Fruit fly (Drosophila melanogaster) whole organism: ENCODE data around the gene Rca1.

Experiments
- CG8478 ChIP-seq: fragments of >200 bp; optimal IDR thresholded peaks from 2 replicates; lab custom pipeline; 2018; ENCODE audit warnings: inconsistent platforms
- Dll ChIP-seq: fragments of >200 bp; optimal IDR thresholded peaks from 2 replicates; lab custom pipeline; 2017
- EcR ChIP-seq, 2 experiments: fragments of >200 bp; optimal IDR thresholded peaks; 2 replicates each; lab custom pipeline; 2017; ENCODE audit warnings: missing biosample characterization in 2 of 2, missing genetic modification characterization in 2 of 2, missing genetic modification reagents in 2 of 2
- pan ChIP-seq: fragments of >200 bp; optimal IDR thresholded peaks from 2 replicates; lab custom pipeline; 2017
- psq ChIP-seq: fragments of >200 bp; optimal IDR thresholded peaks from 2 replicates; lab custom pipeline; 2017
- usp ChIP-seq: fragments of >200 bp; optimal IDR thresholded peaks from 2 replicates; lab custom pipeline; 2017; ENCODE audit warnings: missing biosample characterization, missing genetic modification characterization, mixed read lengths

The Rca1 gene

DNA sequence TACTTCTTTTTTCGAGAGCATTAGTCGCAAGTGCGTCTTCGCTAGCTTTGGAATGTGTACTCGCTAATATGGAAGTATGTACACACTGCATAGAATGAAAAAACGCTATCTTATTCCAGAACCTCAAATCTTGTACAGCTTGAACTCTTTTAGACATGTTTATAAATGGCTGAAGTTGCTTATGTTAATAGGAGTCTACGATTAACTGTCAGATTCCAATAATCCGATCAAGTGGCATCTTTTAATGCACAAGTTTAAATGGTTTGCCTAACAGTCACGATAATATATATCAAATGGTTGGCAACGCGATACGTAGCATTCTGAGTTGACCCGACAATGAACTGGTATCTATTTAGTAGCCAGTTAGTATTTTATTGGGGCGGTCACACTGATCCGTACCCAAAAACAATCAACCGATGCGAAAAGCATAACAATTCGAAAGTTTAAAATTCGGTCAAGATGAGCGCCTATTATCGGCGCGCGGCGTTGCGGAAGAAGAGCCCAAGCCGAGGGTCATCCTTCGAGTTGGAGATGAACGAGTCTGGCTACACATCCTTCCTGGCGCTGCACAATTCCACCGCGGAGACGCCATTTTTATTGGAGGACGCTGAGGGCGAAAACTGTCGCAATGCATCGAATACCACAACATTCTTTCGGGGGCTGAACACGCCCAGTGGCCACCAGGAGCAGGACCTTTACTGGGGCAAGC, at the start of gene Rca1:
TSS of gene Rca1 (plus strand) at position 353 of the 709 bp plus-strand sequence.
- TF ChIP-seq psq (no peak), pan (lab: Kevin White, UChicago) (no peak)

DNA sequence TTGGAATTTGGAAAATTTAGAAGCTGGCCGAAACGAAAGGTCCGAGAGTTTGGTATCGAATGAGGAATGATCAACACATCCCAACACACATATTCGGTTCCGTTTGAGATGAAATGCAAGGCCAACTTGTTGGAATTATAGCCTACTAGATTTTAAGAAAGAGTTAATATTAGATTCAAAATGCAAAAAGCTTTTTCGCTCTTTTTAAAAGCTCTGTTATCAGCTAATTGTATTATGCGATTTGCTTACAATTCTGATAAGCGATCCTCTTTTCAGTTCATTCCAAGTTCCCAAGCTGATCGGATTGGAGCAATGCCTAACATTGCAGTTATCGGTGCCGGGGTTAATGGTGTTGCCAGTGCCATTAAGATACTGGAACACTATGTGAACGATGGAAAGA, 49.4 kb upstream of the Rca1 start, which contains the start of the genes CG17377 and Daao2:
TSS of gene CG17377 (minus strand) at position 101 of the 400 bp plus-strand sequence.
TSS of gene Daao2 (plus strand) at position 272 of the 400 bp plus-strand sequence.
- TF ChIP-seq Dll (lab: Kevin White, UChicago), result no peak

DNA sequence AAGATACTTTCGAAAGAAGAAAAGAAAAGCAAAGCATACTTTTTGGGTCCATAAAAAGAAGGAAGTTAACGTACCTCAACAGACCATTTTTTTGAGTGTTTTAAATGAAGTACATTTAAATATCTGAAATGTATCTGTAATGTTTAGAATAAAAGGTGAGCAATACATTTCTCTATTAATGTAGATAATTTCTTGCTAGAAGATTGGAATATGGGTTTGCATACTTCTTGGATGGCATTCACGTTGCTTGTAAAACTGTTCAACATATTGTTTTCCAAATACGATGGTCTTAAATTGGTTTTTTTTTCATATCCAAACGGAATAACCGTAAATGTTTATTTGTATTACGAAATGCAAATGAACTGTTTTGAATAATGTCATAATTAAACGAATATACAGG, 46.3 kb upstream of the Rca1 start, which contains the start of gene CG17375:
TSS of gene CG17375 (minus strand) at position 10 of the 400 bp plus-strand sequence.
- TF ChIP-seq pan (lab: Kevin White, UChicago), result no peak
- no peak for TF ChIP-seq usp (GFP tag; lab: Kevin White, UChicago)
- no peak for TF ChIP-seq CG8478 (lab: Kevin White, UChicago)
- TF ChIP-seq psq, result no peak
- no peak for TF ChIP-seq Dll (lab: Kevin White, UChicago)
- no peak for TF ChIP-seq EcR (GFP tag; optimal IDR thresholded peaks at IDR 0.05; lab: Kevin White, UChicago)

DNA sequence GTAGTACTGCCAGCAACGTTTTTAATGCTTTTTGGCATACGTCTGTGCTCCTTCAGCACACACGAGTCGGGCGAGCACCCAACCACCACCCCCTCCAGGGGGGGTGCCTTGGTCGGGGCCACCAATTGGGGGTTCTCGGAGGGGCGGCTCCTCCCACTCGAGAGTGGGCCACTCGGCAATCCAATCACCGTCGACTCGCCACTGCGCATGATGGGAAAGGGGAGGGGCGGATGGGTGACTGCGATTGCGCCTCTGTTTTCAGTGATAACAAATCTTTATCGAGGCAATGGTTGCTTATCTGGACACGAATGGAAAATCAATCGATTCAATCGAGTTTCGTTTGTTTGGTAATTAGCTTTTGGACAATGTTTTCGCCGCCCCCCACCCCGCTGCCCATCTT, 34.6 kb upstream of the Rca1 start:
- TF ChIP-seq CG8478 (lab: Kevin White, UChicago) (no peak), psq (no peak)

DNA sequence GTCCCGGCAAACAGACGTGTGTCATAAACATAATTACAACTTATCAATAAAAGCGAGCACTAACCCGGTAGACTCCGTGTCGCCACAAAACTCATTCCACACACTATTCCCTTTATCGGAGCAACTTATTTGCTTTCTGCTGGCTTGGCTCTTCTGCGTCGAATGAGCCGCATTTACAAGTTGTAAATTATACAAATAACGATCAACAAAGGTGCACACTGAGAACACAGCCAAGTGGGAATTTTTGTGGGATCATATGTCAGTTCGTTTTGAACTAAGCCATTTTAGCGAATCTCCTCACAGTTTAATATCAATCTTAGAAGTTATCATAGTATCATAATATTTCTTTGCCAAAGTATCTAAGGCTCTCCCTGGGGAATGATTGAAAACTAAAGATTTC, 33.8 kb upstream of the Rca1 start:
- TF ChIP-seq EcR (GFP tag; optimal IDR thresholded peaks at IDR 0.05; lab: Kevin White, UChicago) (no peak), CG8478 (lab: Kevin White, UChicago) (no peak), pan (lab: Kevin White, UChicago) (no peak), usp (GFP tag; lab: Kevin White, UChicago) (no peak), psq (no peak), Dll (lab: Kevin White, UChicago) (no peak)

DNA sequence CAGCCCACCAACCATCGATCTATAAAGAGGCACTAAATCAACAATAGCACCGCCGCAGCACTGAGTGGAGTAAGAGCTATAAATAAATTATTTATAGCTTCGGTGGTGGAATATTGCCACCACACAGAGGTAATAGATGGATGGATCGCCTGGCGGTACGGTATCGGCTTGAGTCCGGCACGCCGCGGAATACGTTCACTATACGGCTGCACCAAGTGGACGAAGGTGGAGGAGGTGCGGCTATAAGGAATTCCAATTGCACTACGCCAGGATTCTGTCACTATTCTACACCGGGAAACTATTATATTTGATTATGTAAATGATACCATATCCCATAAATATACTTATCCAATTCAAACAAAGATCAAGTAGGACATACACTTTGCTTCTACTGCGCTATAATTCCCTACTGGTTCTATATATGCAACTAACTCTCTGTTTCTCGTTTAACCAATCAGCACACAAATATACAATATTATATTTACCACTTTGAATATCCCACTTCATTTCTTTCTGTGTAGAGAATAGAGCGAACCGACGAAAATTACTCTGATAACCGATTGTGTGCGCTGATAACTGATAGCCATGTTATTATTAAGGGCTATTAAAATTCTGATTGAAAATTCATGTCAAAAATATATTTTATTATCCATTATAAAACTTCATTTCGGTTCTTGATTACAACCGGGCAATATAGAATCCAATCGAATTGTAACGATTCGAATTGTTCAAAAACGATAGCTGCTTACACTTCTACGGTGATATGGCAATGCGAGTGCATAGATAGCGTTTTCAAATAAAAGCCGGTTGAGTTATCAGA, 32.7 kb upstream of the Rca1 start:
- no peak for TF ChIP-seq EcR (GFP tag; optimal IDR thresholded peaks at IDR 0.05; lab: Kevin White, UChicago)
- no peak for TF ChIP-seq Dll (lab: Kevin White, UChicago)
- TF ChIP-seq usp (GFP tag; lab: Kevin White, UChicago), result no peak
- no peak for TF ChIP-seq CG8478 (lab: Kevin White, UChicago)
- no peak for TF ChIP-seq psq

DNA sequence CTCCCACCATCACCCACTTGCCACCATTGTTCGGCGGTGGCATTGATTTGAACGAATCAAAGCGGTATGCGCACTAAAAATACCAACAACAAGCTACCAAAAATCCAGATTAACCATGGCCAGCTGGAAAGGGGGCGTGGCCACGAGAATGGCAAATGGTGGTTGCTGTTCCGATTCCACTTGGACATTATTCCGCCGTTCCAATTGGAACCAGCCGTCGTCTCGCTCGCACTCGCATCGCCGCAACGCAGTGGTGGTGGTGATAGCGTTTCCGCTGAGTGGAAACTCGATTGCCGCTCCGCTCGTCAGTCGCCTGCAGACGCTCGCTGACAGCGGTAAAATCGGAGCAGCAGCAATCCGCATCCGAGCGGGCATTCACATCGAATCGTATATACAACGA, 30.5 kb upstream of the Rca1 start, which contains the start of gene sens-2:
TSS of gene sens-2 (plus strand) at position 304 of the 400 bp plus-strand sequence.
- no peak for TF ChIP-seq pan (lab: Kevin White, UChicago)
- TF ChIP-seq usp (GFP tag; lab: Kevin White, UChicago), result no peak
- no peak for TF ChIP-seq CG8478 (lab: Kevin White, UChicago)
- TF ChIP-seq EcR (GFP tag; optimal IDR thresholded peaks at IDR 0.05; lab: Kevin White, UChicago), result no peak
- TF ChIP-seq psq, result no peak
- no peak for TF ChIP-seq Dll (lab: Kevin White, UChicago)

DNA sequence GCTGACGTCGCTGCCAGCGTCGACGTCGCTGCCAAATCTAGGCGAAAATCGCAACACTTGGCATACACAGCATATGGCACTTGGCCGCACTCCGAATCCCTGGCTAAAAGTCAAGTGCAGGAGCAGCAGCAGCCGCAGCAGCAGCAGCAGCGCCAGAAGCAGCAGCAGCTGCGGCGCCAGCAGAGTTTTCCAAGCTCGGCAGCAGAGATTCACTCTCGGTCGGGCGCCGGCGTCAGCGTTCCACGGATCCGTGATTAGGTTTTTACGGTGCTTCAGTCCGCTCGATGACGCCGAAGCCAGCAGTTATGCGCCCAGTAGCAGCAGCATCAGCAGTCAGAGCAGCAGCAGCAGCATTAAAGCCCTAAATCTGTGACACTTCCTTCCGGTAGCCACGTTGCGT, 30.1 kb upstream of the Rca1 start:
- TF ChIP-seq pan (lab: Kevin White, UChicago) (no peak), CG8478 (lab: Kevin White, UChicago) (no peak), psq (no peak), usp (GFP tag; lab: Kevin White, UChicago) (no peak), Dll (lab: Kevin White, UChicago) (no peak), EcR (GFP tag; optimal IDR thresholded peaks at IDR 0.05; lab: Kevin White, UChicago) (no peak)

DNA sequence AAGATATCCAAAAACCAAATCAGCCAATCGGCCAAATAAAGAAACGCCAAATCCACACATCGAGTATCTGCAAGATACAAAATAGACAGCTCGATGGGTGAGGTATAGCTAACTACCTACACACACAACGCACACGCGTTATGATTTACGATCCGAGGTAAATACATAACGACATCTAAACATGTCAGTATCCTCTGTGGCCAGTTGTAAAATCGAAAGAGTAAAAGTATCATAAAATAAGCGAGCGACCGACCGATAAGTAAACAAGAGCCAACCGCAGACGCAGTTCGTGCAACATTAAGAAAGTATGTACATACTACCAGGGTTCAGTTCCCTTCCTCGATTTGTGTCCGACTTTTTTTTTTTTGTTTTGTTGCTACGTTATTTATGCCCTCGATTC, 25.8 kb upstream of the Rca1 start:
- TF ChIP-seq EcR (GFP tag; optimal IDR thresholded peaks at IDR 0.05; lab: Kevin White, UChicago), result no peak
- no peak for TF ChIP-seq psq
- no peak for TF ChIP-seq usp (GFP tag; lab: Kevin White, UChicago)
- no peak for TF ChIP-seq CG8478 (lab: Kevin White, UChicago)
- no peak for TF ChIP-seq pan (lab: Kevin White, UChicago)
- no peak for TF ChIP-seq Dll (lab: Kevin White, UChicago)

DNA sequence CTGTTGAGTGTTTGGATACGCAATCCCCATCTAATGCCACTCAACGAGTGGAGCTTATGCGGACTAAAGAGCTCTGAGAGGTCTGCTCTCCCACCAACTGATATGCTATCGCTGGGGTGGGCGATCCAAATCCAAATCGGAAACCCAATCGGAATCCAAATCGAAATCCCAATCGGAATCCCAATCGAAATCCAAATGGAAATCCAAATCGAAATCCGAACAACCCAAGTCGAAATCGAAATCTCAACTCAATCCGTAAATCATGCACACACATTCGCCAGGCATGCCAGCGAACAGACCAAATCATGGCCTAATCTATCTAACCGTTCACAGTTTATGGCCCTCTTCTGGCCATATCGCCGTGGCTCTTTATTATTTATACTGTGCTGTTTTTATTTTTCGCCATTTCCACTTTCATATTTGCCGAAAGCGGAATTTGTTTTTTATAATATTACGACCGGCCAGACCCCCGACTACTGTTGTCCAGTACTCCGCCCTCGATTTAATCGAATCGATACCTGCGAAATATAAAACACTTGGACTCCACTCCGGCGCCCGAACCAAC, 24.5 kb upstream of the Rca1 start:
- no peak for TF ChIP-seq psq
- TF ChIP-seq usp (GFP tag; lab: Kevin White, UChicago), result no peak
- TF ChIP-seq CG8478 (lab: Kevin White, UChicago), result no peak
- TF ChIP-seq Dll (lab: Kevin White, UChicago), result no peak
- no peak for TF ChIP-seq EcR (GFP tag; optimal IDR thresholded peaks at IDR 0.05; lab: Kevin White, UChicago)
- TF ChIP-seq pan (lab: Kevin White, UChicago), result no peak

DNA sequence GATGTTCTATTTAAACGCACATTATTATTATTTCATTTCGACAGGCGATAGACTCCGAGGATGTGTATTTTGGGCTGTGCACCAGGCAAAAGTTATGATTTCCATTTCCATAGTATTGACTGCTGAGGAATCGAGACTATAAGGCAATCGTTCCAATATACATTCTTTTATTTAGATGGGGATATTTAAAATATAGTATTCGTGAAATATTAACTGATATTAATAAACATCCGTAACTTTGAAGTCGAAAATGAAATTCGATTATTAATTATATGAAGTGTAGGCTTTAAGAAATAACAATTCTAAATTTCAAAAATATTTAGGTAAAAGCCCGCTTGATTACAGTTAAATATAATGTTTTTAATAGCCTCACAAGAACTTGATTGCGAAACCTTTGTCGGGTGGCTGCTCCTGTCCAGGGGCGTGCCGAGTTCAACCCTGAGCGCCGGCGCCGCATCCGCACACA, 21.8 kb upstream of the Rca1 start:
- TF ChIP-seq psq (no peak), pan (lab: Kevin White, UChicago) (no peak), Dll (lab: Kevin White, UChicago) (no peak), EcR (GFP tag; optimal IDR thresholded peaks at IDR 0.05; lab: Kevin White, UChicago) (no peak), CG8478 (lab: Kevin White, UChicago) (no peak), usp (GFP tag; lab: Kevin White, UChicago) (no peak)
